Fruit fly (Drosophila melanogaster) whole organism, adult: Measurements from ENCODE around the gene CG31952.
A peak's percentile ranks its signal among the peaks of the same experiment; 100 is the strongest.

Experiments used
- CG12768 ChIP-seq: fragments of 200-800 bp; sonication (Bioruptor generic); optimal IDR thresholded peaks from 2 replicates; lab custom pipeline; 2017; ENCODE audit warnings: missing biosample characterization, missing genetic modification characterization, mild to moderate bottlenecking, moderate library complexity, missing genetic modification reagents
- CG14711 ChIP-seq: fragments of 200-800 bp; sonication (Bioruptor generic); optimal IDR thresholded peaks from 2 replicates; lab custom pipeline; 2018; ENCODE audit warnings: missing biosample characterization, mild to moderate bottlenecking, missing genetic modification characterization, moderate library complexity
- CG33017 ChIP-seq: fragments of 200-800 bp; sonication (Bioruptor generic); optimal IDR thresholded peaks from 2 replicates; lab custom pipeline; 2018; ENCODE audit warnings: missing biosample characterization, mild to moderate bottlenecking, missing genetic modification characterization, moderate library complexity
- CG7045 ChIP-seq: fragments of 200-800 bp; sonication (Bioruptor generic); optimal IDR thresholded peaks from 2 replicates; lab custom pipeline; 2017; ENCODE audit warnings: missing biosample characterization, mild to moderate bottlenecking, missing genetic modification characterization
- Clk ChIP-seq: fragments of 200-800 bp; sonication (Bioruptor generic); optimal IDR thresholded peaks from 2 replicates; lab custom pipeline; 2017; ENCODE audit warnings: missing biosample characterization, missing genetic modification characterization
- bab1 ChIP-seq: fragments of 200-800 bp; sonication (Bioruptor generic); optimal IDR thresholded peaks from 3 replicates; lab custom pipeline; 2019; ENCODE audit warnings: missing biosample characterization, mild to moderate bottlenecking, missing genetic modification characterization, moderate library complexity
- cic ChIP-seq: fragments of 200-800 bp; sonication (Bioruptor generic); optimal IDR thresholded peaks from 2 replicates; lab custom pipeline; 2017; ENCODE audit warnings: missing biosample characterization, mild to moderate bottlenecking, missing genetic modification characterization, moderate library complexity
- cnc ChIP-seq, 2 experiments: fragments of >200 bp; optimal IDR thresholded peaks; 2 replicates each; lab custom pipeline; 2017
- kay ChIP-seq: fragments of 200-800 bp; sonication (Bioruptor generic); peaks from one replicate; lab custom pipeline; 2016; ENCODE audit warnings: missing biosample characterization, missing genetic modification characterization, borderline replicate concordance
- tj ChIP-seq: fragments of 200-800 bp; sonication (Bioruptor generic); optimal IDR thresholded peaks from 3 replicates; lab custom pipeline; 2017; ENCODE audit warnings: missing biosample characterization, mild to moderate bottlenecking, missing genetic modification characterization, moderate library complexity
- toe ChIP-seq: fragments of 200-800 bp; sonication (Bioruptor generic); optimal IDR thresholded peaks from 2 replicates; lab custom pipeline; 2016; ENCODE audit warnings: missing biosample characterization, missing genetic modification characterization

- peak; percentile 27 for TF ChIP-seq tj (GFP tag; lab: Kevin White, UChicago)
- TF ChIP-seq cic (GFP tag; lab: Kevin White, UChicago) = no peak
- no peak for TF ChIP-seq cnc (optimal IDR thresholded peaks at IDR 0.05; lab: Kevin White, UChicago)
- TF ChIP-seq kay (GFP tag; lab: Kevin White, UChicago) = no peak
- no peak for TF ChIP-seq CG12768
- TF ChIP-seq toe (GFP tag; lab: Kevin White, UChicago) = no peak
- TF ChIP-seq CG7045 (GFP tag; lab: Kevin White, UChicago) = no peak
- no peak for TF ChIP-seq CG33017 (tag; lab: Kevin White, UChicago)
- no peak for TF ChIP-seq CG14711 (tag; lab: Kevin White, UChicago)
- no peak for TF ChIP-seq bab1 (GFP tag; lab: Kevin White, UChicago)
- no peak for TF ChIP-seq Clk (GFP tag; lab: Kevin White, UChicago)
Observed at dm6 chr2L:3465918-3466727, 49.6 kb downstream of the CG31952 start, which contains the start of the genes msl-2 and ND-PDSW.
